Worm (Caenorhabditis elegans) whole organism, L4 larva: ENCODE data around the gene ZK488.5.

Source experiments
- D1046.2 ChIP-seq: fragments of 200-800 bp; sonication (Bioruptor generic); IDR thresholded peaks from 2 replicates; pipeline ENCODE4 v1.3.6; 2022; ENCODE audit warnings: missing genetic modification characterization, missing compliant biosample characterization
- F10B5.3 ChIP-seq: sonication (generic microtip); optimal IDR thresholded peaks from 2 replicates; lab custom pipeline; 2016; ENCODE audit warnings: mild to moderate bottlenecking, missing genetic modification characterization, missing compliant biosample characterization
- F37D6.2 ChIP-seq: sonication (generic microtip); optimal IDR thresholded peaks from 2 replicates; lab custom pipeline; 2016; ENCODE audit warnings: mild to moderate bottlenecking, missing genetic modification characterization, missing compliant biosample characterization
- F49E8.2 ChIP-seq: sonication (generic microtip); optimal IDR thresholded peaks from 2 replicates; lab custom pipeline; 2016; ENCODE audit warnings: missing compliant biosample characterization, mild to moderate bottlenecking, missing genetic modification characterization, borderline replicate concordance
- R02D3.7 ChIP-seq: fragments of 150-350 bp; sonication (generic microtip); optimal IDR thresholded peaks from 3 replicates; lab custom pipeline; 2014; ENCODE audit warnings: missing biosample characterization, missing genetic modification characterization
- Y75B8A.6 ChIP-seq: fragments of 200-800 bp; sonication (Bioruptor generic); IDR thresholded peaks from 2 replicates; pipeline ENCODE4 v1.3.6; 2022; ENCODE audit warnings: missing genetic modification reagents, missing genetic modification characterization, missing compliant biosample characterization
- ZK546.5 ChIP-seq, 2 experiments: sonication (generic microtip); optimal IDR thresholded peaks; 2 replicates each; lab custom pipeline; 2017; ENCODE audit warnings: missing biosample characterization in 2 of 2, missing genetic modification characterization in 2 of 2
- attf-4 ChIP-seq: sonication (generic microtip); optimal IDR thresholded peaks from 3 replicates; lab custom pipeline; 2017; ENCODE audit warnings: missing biosample characterization, missing genetic modification characterization
- ceh-20 ChIP-seq: fragments of 200-800 bp; sonication (Bioruptor generic); IDR thresholded peaks from 2 replicates; pipeline ENCODE4 v1.3.6; 2022; ENCODE audit warnings: missing genetic modification reagents, missing genetic modification characterization, missing compliant biosample characterization
- ceh-28 ChIP-seq: fragments of 150-350 bp; optimal IDR thresholded peaks from 2 replicates; lab custom pipeline; 2014; ENCODE audit warnings: missing biosample characterization, missing genetic modification reagents, missing genetic modification characterization
- ceh-62 ChIP-seq: sonication (generic microtip); optimal IDR thresholded peaks from 2 replicates; lab custom pipeline; 2017; ENCODE audit warnings: missing biosample characterization, missing genetic modification characterization
- cey-2 ChIP-seq: sonication (generic microtip); optimal IDR thresholded peaks from 3 replicates; lab custom pipeline; 2017; ENCODE audit warnings: missing genetic modification characterization, mild to moderate bottlenecking, missing compliant biosample characterization, antibody characterized with exemption, borderline replicate concordance; ENCODE audit not compliant: insufficient read depth
- ctbp-1 ChIP-seq: fragments of 200-800 bp; sonication (Bioruptor generic); IDR thresholded peaks from 2 replicates; pipeline ENCODE4 v1.3.6; 2022; ENCODE audit warnings: missing genetic modification reagents, missing genetic modification characterization, missing compliant biosample characterization
- daf-12 ChIP-seq: fragments of 150-350 bp; optimal IDR thresholded peaks from 2 replicates; lab custom pipeline; 2014; ENCODE audit warnings: missing biosample characterization, missing genetic modification reagents, missing genetic modification characterization
- daf-16 ChIP-seq, 3 experiments: sonication (generic microtip); optimal IDR thresholded peaks; 2 replicates each; lab custom pipeline; 2016 to 2017; ENCODE audit warnings: missing genetic modification characterization in 3 of 3, missing genetic modification reagents in 3 of 3, mild to moderate bottlenecking in 2 of 3, missing compliant biosample characterization in 2 of 3, missing biosample characterization in 1 of 3, moderate library complexity in 1 of 3
- daf-8 ChIP-seq: fragments of 200-800 bp; sonication (Bioruptor generic); IDR thresholded peaks from 2 replicates; pipeline ENCODE4 v1.3.6; 2022; ENCODE audit warnings: missing genetic modification characterization, missing compliant biosample characterization
- dmd-8 ChIP-seq: fragments of 200-800 bp; sonication (Bioruptor generic); IDR thresholded peaks from 2 replicates; pipeline ENCODE4 v1.3.6; 2022; ENCODE audit warnings: missing genetic modification characterization, missing compliant biosample characterization
- dmd-9 ChIP-seq: fragments of 200-800 bp; sonication (Bioruptor generic); IDR thresholded peaks from 2 replicates; pipeline ENCODE4 v1.3.6; 2022; ENCODE audit warnings: missing genetic modification reagents, missing genetic modification characterization, missing compliant biosample characterization
- dpl-1 ChIP-seq: fragments of 150-350 bp; optimal IDR thresholded peaks from 2 replicates; lab custom pipeline; 2014; ENCODE audit warnings: missing biosample characterization, missing genetic modification reagents, missing genetic modification characterization
- dve-1 ChIP-seq: sonication (generic microtip); optimal IDR thresholded peaks from 2 replicates; lab custom pipeline; 2017; ENCODE audit warnings: antibody characterized with exemption, mild to moderate bottlenecking, missing genetic modification characterization, missing compliant biosample characterization; ENCODE audit not compliant: insufficient read depth
- egl-27 ChIP-seq: sonication (generic microtip); optimal IDR thresholded peaks from 3 replicates; lab custom pipeline; 2017; ENCODE audit warnings: missing biosample characterization, missing genetic modification reagents, missing genetic modification characterization
- fkh-10 ChIP-seq: fragments of 150-350 bp; optimal IDR thresholded peaks from 2 replicates; lab custom pipeline; 2014; ENCODE audit warnings: missing biosample characterization, missing genetic modification reagents, missing genetic modification characterization
- fos-1 ChIP-seq: fragments of 150-350 bp; optimal IDR thresholded peaks from 2 replicates; lab custom pipeline; 2014; ENCODE audit warnings: missing biosample characterization, missing genetic modification characterization
- gei-8 ChIP-seq: fragments of 200-800 bp; sonication (Bioruptor generic); optimal IDR thresholded peaks from 2 replicates; lab custom pipeline; 2018; ENCODE audit warnings: mild to moderate bottlenecking, missing genetic modification characterization, missing compliant biosample characterization
- hif-1 ChIP-seq, 2 experiments: sonication (generic microtip); optimal IDR thresholded peaks; 2 replicates each; lab custom pipeline; 2016 to 2017; ENCODE audit warnings: missing compliant biosample characterization in 2 of 2, missing genetic modification characterization in 2 of 2, missing genetic modification reagents in 2 of 2, missing genotype in 2 of 2, mild to moderate bottlenecking in 1 of 2
- hlh-11 ChIP-seq: fragments of 200-800 bp; sonication (Bioruptor generic); optimal IDR thresholded peaks from 2 replicates; lab custom pipeline; 2018; ENCODE audit warnings: mild to moderate bottlenecking, missing genetic modification characterization, missing compliant biosample characterization
- hmg-1.1 ChIP-seq: fragments of 200-800 bp; sonication (Bioruptor generic); IDR thresholded peaks from 2 replicates; pipeline ENCODE4 v1.3.6; 2022; ENCODE audit warnings: missing genetic modification reagents, missing genetic modification characterization, missing compliant biosample characterization
- lim-7 ChIP-seq: fragments of 200-800 bp; sonication (Bioruptor generic); IDR thresholded peaks from 2 replicates; pipeline ENCODE4 v1.3.6; 2022; ENCODE audit warnings: missing genetic modification characterization, missing compliant biosample characterization
- lin-1 ChIP-seq: fragments of 200-800 bp; sonication (Bioruptor generic); IDR thresholded peaks from 2 replicates; pipeline ENCODE4 v1.3.6; 2022; ENCODE audit warnings: missing genetic modification reagents, missing genetic modification characterization, missing compliant biosample characterization
- lin-13 ChIP-seq: fragments of 150-350 bp; optimal IDR thresholded peaks from 2 replicates; lab custom pipeline; 2014; ENCODE audit warnings: missing biosample characterization, missing genetic modification reagents, missing genetic modification characterization
- lin-39 ChIP-seq: fragments of 150-350 bp; optimal IDR thresholded peaks from 2 replicates; lab custom pipeline; 2014; ENCODE audit warnings: missing biosample characterization, missing genetic modification reagents, missing genetic modification characterization
- lir-3 ChIP-seq: sonication (generic microtip); optimal IDR thresholded peaks from 2 replicates; lab custom pipeline; 2016; ENCODE audit warnings: mild to moderate bottlenecking, missing genetic modification characterization, missing compliant biosample characterization
- madf-9 ChIP-seq: fragments of 200-800 bp; sonication (Bioruptor generic); conservative IDR thresholded peaks from 2 replicates; pipeline ENCODE4 v1.3.6; 2022; ENCODE audit warnings: missing genetic modification reagents, missing genetic modification characterization, missing compliant biosample characterization
- mdl-1 ChIP-seq, 2 experiments: fragments of 150-350 bp in 1 of 2; sonication (generic microtip) in 1 of 2; optimal IDR thresholded peaks; 2 replicates each; lab custom pipeline; 2014 to 2017; ENCODE audit warnings: missing biosample characterization in 2 of 2, missing genetic modification characterization in 2 of 2
- mep-1 ChIP-seq: fragments of 150-350 bp; sonication (generic microtip); optimal IDR thresholded peaks from 3 replicates; lab custom pipeline; 2014; ENCODE audit warnings: missing biosample characterization, missing genetic modification characterization
- nhr-102 ChIP-seq: sonication (generic microtip); optimal IDR thresholded peaks from 2 replicates; lab custom pipeline; 2016; ENCODE audit warnings: mild to moderate bottlenecking, missing genetic modification characterization, moderate library complexity, missing compliant biosample characterization
- nhr-11 ChIP-seq: fragments of 150-350 bp; optimal IDR thresholded peaks from 2 replicates; lab custom pipeline; 2014; ENCODE audit warnings: missing biosample characterization, missing genetic modification characterization
- nhr-111 ChIP-seq: fragments of 200-800 bp; sonication (Bioruptor generic); optimal IDR thresholded peaks from 2 replicates; lab custom pipeline; 2018; ENCODE audit warnings: mild to moderate bottlenecking, missing genetic modification characterization, missing compliant biosample characterization
- nhr-237 ChIP-seq: sonication (generic microtip); optimal IDR thresholded peaks from 2 replicates; lab custom pipeline; 2017; ENCODE audit warnings: missing biosample characterization, missing genetic modification characterization
- nhr-41 ChIP-seq: fragments of 200-800 bp; sonication (Bioruptor generic); IDR thresholded peaks from 2 replicates; pipeline ENCODE4 v1.3.6; 2022; ENCODE audit warnings: missing genetic modification reagents, missing genetic modification characterization, missing compliant biosample characterization
- nhr-48 ChIP-seq: sonication (generic microtip); optimal IDR thresholded peaks from 2 replicates; lab custom pipeline; 2016; ENCODE audit warnings: mild to moderate bottlenecking, missing genetic modification characterization, missing compliant biosample characterization
- nhr-76 ChIP-seq: fragments of 150-350 bp; optimal IDR thresholded peaks from 2 replicates; lab custom pipeline; 2014; ENCODE audit warnings: missing biosample characterization, missing genetic modification characterization
- nhr-77 ChIP-seq: fragments of 150-350 bp; optimal IDR thresholded peaks from 2 replicates; lab custom pipeline; 2014; ENCODE audit warnings: missing biosample characterization, missing genetic modification characterization
- pqm-1 ChIP-seq: sonication (generic microtip); optimal IDR thresholded peaks from 2 replicates; lab custom pipeline; 2017; ENCODE audit warnings: missing biosample characterization, missing genetic modification characterization
- rbr-2 ChIP-seq: sonication (generic microtip); optimal IDR thresholded peaks from 2 replicates; lab custom pipeline; 2016; ENCODE audit warnings: missing genotype, missing genetic modification characterization, missing compliant biosample characterization
- saeg-2 ChIP-seq: fragments of 200-800 bp; sonication (Bioruptor generic); IDR thresholded peaks from 2 replicates; pipeline ENCODE4 v1.3.6; 2022; ENCODE audit warnings: missing genetic modification reagents, missing genetic modification characterization, missing compliant biosample characterization
- set-16 ChIP-seq: fragments of 200-800 bp; sonication (Bioruptor generic); IDR thresholded peaks from 2 replicates; pipeline ENCODE4 v1.3.6; 2022; ENCODE audit warnings: missing genetic modification reagents, missing genetic modification characterization, missing compliant biosample characterization
- snpc-1.2 ChIP-seq: fragments of 200-800 bp; sonication (Bioruptor generic); IDR thresholded peaks from 2 replicates; pipeline ENCODE4 v1.3.6; 2022; ENCODE audit warnings: missing genetic modification reagents, missing genetic modification characterization, missing compliant biosample characterization
- spr-3 ChIP-seq: fragments of 200-800 bp; sonication (Bioruptor generic); optimal IDR thresholded peaks from 2 replicates; lab custom pipeline; 2018; ENCODE audit warnings: mild to moderate bottlenecking, missing genetic modification characterization, missing compliant biosample characterization
- tag-97 ChIP-seq: fragments of 200-800 bp; sonication (Bioruptor generic); IDR thresholded peaks from 2 replicates; pipeline ENCODE4 v1.3.6; 2022; ENCODE audit warnings: missing genetic modification characterization, missing compliant biosample characterization
- unc-39 ChIP-seq: sonication (generic microtip); optimal IDR thresholded peaks from 2 replicates; lab custom pipeline; 2017; ENCODE audit warnings: missing biosample characterization, missing genetic modification characterization
- zip-2 ChIP-seq: fragments of 150-350 bp; optimal IDR thresholded peaks from 2 replicates; lab custom pipeline; 2014; ENCODE audit warnings: missing biosample characterization, missing genetic modification characterization

ZK488.5 gene

DNA sequence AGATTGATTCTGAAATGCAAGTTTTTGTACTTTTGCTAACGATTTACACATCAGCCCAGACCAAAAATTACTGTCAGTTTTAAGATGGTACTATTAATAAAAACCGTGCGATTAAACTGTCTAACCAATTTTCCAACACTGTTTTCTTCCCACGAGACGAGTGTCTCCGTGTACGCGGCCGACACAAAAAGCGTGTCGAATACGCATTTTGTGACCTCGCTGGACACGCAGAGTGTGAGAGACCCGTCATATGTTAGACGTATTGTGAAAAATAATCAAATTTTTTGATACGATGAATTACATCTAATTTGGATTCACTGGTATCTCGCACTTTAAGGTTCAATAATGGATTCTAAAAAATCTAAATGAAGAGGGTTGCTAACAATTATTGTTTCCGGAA is 42.6 kb downstream of the ZK488.5 start:
- TF ChIP-seq daf-12 (tag; lab: Kevin White, UChicago), result no peak
- no peak for TF ChIP-seq daf-8 (GFP tag; lab: Robert Waterston, UW)
- TF ChIP-seq egl-27 (tag; lab: Kevin White, UChicago), result no peak
- TF ChIP-seq mep-1 (tag; lab: Kevin White, UChicago), result peak; percentile 5
- peak; percentile 15 to 74 for TF ChIP-seq mdl-1 (tag; optimal IDR thresholded peaks at IDR 0.05; lab: Kevin White, UChicago)
- no peak for TF ChIP-seq fos-1 (tag; lab: Kevin White, UChicago)
- TF ChIP-seq ZK546.5 (tag; optimal IDR thresholded peaks at IDR 0.05; lab: Kevin White, UChicago), result no peak
- TF ChIP-seq lim-7 (GFP tag; lab: Robert Waterston, UW), result no peak
- peak in 1 of 2 experiments; percentile 4 for TF ChIP-seq hif-1 (tag; optimal IDR thresholded peaks at IDR 0.05; lab: Kevin White, UChicago)
- no peak for TF ChIP-seq dmd-8 (GFP tag; lab: Robert Waterston, UW)
- TF ChIP-seq nhr-41, result no peak
- no peak for TF ChIP-seq lin-39 (tag; lab: Kevin White, UChicago)
- TF ChIP-seq spr-3, result no peak
- TF ChIP-seq Y75B8A.6, result no peak
- no peak for TF ChIP-seq nhr-76 (tag; lab: Kevin White, UChicago)
- no peak for TF ChIP-seq saeg-2 (GFP tag; lab: Robert Waterston, UW)
- no peak for TF ChIP-seq F37D6.2 (tag; lab: Kevin White, UChicago)
- TF ChIP-seq daf-16 (GFP tag; optimal IDR thresholded peaks at IDR 0.05; lab: Kevin White, UChicago), result no peak
- peak; percentile 40 for TF ChIP-seq daf-16 (tag; optimal IDR thresholded peaks at IDR 0.05; lab: Kevin White, UChicago)
- TF ChIP-seq ceh-20, result no peak
- TF ChIP-seq lin-1 (GFP tag; lab: Robert Waterston, UW), result no peak
- TF ChIP-seq F10B5.3 (tag; lab: Kevin White, UChicago), result no peak
- TF ChIP-seq cey-2 (tag; lab: Kevin White, UChicago), result no peak
- no peak for TF ChIP-seq ctbp-1 (GFP tag; lab: Robert Waterston, UW)
- no peak for TF ChIP-seq nhr-102 (tag; lab: Kevin White, UChicago)
- TF ChIP-seq lin-13 (GFP tag; lab: Kevin White, UChicago), result no peak
- TF ChIP-seq attf-4 (tag; lab: Kevin White, UChicago), result no peak
- TF ChIP-seq nhr-111 (GFP tag; lab: Kevin White, UChicago), result no peak
- TF ChIP-seq ceh-62 (tag; lab: Kevin White, UChicago), result no peak
- no peak for TF ChIP-seq R02D3.7
- TF ChIP-seq ceh-28 (tag; lab: Kevin White, UChicago), result no peak
- TF ChIP-seq dpl-1 (GFP tag; lab: Kevin White, UChicago), result no peak
- no peak for TF ChIP-seq zip-2
- no peak for TF ChIP-seq madf-9
- no peak for TF ChIP-seq nhr-237
- no peak for TF ChIP-seq tag-97 (GFP tag; lab: Robert Waterston, UW)
- TF ChIP-seq D1046.2 (GFP tag; lab: Robert Waterston, UW), result no peak
- no peak for TF ChIP-seq fkh-10 (GFP tag; lab: Kevin White, UChicago)
- TF ChIP-seq dve-1, result peak; percentile 66
- TF ChIP-seq dmd-9 (GFP tag; lab: Robert Waterston, UW), result no peak
- no peak for TF ChIP-seq rbr-2 (tag; lab: Kevin White, UChicago)
- no peak for TF ChIP-seq F49E8.2
- no peak for TF ChIP-seq nhr-11 (tag; lab: Kevin White, UChicago)
- peak; percentile 19 for TF ChIP-seq nhr-48 (tag; lab: Kevin White, UChicago)
- TF ChIP-seq lir-3 (tag; lab: Kevin White, UChicago), result no peak
- TF ChIP-seq set-16, result no peak
- TF ChIP-seq gei-8 (GFP tag; lab: Kevin White, UChicago), result no peak
- no peak for TF ChIP-seq unc-39 (tag; lab: Kevin White, UChicago)
- TF ChIP-seq hmg-1.1 (GFP tag; lab: Robert Waterston, UW), result 0 out of 2 replicates have a peak, but pooled peaks have one; percentile 16
- peak; percentile 85 for TF ChIP-seq nhr-77 (tag; lab: Kevin White, UChicago)
- no peak for TF ChIP-seq snpc-1.2 (GFP tag; lab: Robert Waterston, UW)
- TF ChIP-seq pqm-1 (tag; lab: Kevin White, UChicago), result peak; percentile 66
- TF ChIP-seq hlh-11 (tag; lab: Kevin White, UChicago), result peak; percentile 84
